Worm (Caenorhabditis elegans): ENCODE measurements around the gene F19G12.11.
A peak's percentile ranks its signal among the peaks of the same experiment; 100 is the strongest.

F19G12.11 gene

DNA sequence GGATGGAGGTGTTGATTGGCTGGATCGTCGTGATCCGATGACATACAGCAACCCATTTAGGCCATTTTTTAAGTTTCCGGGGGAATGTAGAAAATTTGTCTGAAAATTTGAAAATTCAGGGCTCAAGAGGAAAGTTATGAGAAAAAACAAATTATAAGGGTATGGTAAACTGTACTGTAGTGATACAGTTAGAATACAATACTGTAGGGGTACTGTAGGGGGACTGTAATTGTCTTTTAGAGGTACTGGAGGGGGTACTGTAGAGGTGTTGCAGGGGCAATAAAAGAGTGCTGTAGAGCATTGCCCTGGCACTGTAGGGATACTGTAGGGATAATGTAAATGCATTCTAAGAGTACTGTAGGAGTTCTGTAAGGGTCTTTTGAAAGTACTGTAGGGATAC is 38.4 kb upstream of the F19G12.11 start, which contains the start of gene D1005.6:
Gene D1005.6 (minus strand): TSS at position 101 of the 400 bp plus-strand sequence.
- TF ChIP-seq egl-27 (tag; optimal IDR thresholded peaks at IDR 0.05) = no peak
- TF ChIP-seq ztf-4 (tag; optimal IDR thresholded peaks at IDR 0.05) = no peak
- no peak for TF ChIP-seq nhr-77 (tag; optimal IDR thresholded peaks at IDR 0.05)
- no peak for TF ChIP-seq lin-39 (tag; optimal IDR thresholded peaks at IDR 0.05)
- no peak for TF ChIP-seq lin-13 (GFP tag; optimal IDR thresholded peaks at IDR 0.05)
- no peak for TF ChIP-seq ama-1 (optimal IDR thresholded peaks at IDR 0.05)

DNA sequence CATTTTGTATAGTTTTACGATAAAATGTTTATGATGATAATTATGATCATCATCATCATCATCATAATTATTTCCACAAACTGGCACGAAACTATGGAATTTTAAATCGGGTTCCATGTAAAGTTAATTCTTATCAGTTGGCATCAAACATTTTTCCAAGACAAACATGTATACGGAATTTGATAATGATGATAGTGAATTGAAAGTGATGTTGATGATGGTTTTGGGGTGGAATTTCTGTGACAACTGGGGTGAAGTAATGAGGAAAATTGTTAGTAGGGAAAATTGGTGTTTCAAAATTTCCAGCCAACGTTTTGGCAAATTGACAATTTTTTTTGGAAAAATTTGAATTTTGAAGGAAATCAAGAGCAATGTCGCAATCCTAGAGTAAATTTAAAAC is 33.4 kb upstream of the F19G12.11 start:
- TF ChIP-seq nhr-11 (tag; optimal IDR thresholded peaks at IDR 0.05) = no peak
- no peak for TF ChIP-seq ama-1 (optimal IDR thresholded peaks at IDR 0.05)

DNA sequence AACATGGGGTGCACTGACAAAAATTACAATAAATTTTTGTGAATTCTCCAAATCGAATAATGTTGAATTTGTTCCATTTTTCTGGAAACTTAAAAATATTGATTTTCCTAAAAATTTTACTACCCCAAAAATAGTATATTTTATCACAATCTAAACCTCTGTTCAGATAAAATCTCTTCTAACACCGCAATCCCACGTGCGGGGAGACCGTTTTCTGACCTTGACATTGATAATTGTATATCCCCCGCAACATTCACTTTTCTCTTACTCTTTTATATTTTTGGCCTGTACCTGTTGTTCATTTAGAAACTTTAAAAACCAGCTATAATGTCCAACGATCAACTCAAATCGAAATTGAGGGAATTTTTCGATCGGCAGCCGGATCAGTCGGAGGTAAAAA is 32.5 kb upstream of the F19G12.11 start, which contains the start of gene D1005.2:
Gene D1005.2 (plus strand): TSS at position 230 of the 400 bp plus-strand sequence.
- TF ChIP-seq lin-11 (tag; optimal IDR thresholded peaks at IDR 0.05) (no peak), sma-9 (GFP tag; optimal IDR thresholded peaks at IDR 0.05) (peak; percentile 69), sma-9 (tag; optimal IDR thresholded peaks at IDR 0.05) (no peak), mdl-1 (tag; optimal IDR thresholded peaks at IDR 0.05) (peak in 1 of 2 experiments; percentile 5), sma-3 (GFP tag; optimal IDR thresholded peaks at IDR 0.05) (peak; percentile 24), blmp-1 (tag; optimal IDR thresholded peaks at IDR 0.05; ENCODE audit: insufficient read depth) (peak; percentile 63), nhr-25 (tag; optimal IDR thresholded peaks at IDR 0.05) (peak; percentile 20), skn-1 (tag; optimal IDR thresholded peaks at IDR 0.05) (no peak), sem-4 (tag; optimal IDR thresholded peaks at IDR 0.05) (no peak), nhr-23 (tag; optimal IDR thresholded peaks at IDR 0.05) (no peak)

DNA sequence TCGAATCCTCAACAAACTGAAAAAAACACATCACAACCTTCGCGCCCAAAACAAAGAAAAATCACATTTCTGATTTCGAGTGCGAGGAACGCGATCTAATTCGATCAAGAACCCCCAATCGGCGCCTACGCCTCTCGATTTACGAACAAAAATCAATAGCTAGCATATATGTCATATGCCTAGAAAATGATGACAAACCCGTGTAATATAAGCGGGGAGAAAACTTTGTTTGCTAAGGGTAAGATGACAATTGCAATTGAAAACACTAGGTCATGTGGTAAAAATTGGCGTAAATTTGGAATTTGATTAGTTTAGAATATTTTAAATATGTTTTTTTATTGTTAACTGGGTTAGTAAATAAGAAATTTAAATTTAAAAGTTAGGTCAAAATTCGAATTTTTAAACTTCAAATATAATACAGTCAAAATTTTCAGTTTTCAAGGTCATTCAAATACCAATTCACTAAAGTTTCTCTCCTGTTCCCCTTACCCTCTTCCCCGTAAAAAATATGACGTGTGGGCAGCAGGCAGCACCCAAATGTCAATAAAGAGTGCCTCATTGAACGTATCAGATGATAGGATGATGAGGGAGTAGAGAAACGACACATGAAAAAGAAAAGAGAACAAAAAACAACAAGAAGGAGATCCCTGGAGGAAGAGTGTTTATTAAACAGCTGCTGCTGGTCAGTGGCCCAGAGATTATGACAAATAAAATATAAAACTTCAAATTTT is 30.2 kb upstream of the F19G12.11 start:
- TF ChIP-seq ceh-16 (tag; optimal IDR thresholded peaks at IDR 0.05) (no peak), ztf-1 (GFP tag; conservative IDR thresholded peaks at IDR 0.05) (no peak), ztf-11 (tag; optimal IDR thresholded peaks at IDR 0.05) (no peak), crh-2 (tag; optimal IDR thresholded peaks at IDR 0.05) (peak; percentile 78), nhr-21 (tag; optimal IDR thresholded peaks at IDR 0.05) (peak; percentile 4), nhr-10 (tag; optimal IDR thresholded peaks at IDR 0.05) (no peak), mdl-1 (tag; optimal IDR thresholded peaks at IDR 0.05) (peak in 1 of 2 experiments; percentile 21), unc-39 (tag; optimal IDR thresholded peaks at IDR 0.05) (no peak), lin-13 (GFP tag; optimal IDR thresholded peaks at IDR 0.05) (peak; percentile 21), skn-1 (tag; optimal IDR thresholded peaks at IDR 0.05) (peak; percentile 91), C34F6.9 (tag; optimal IDR thresholded peaks at IDR 0.05) (peak; percentile 36), F13H6.1 (tag; optimal IDR thresholded peaks at IDR 0.05) (peak; percentile 88), zag-1 (tag; optimal IDR thresholded peaks at IDR 0.05) (no peak), nhr-25 (tag; optimal IDR thresholded peaks at IDR 0.05) (peak; percentile 55), ztf-4 (tag; optimal IDR thresholded peaks at IDR 0.05) (peak; percentile 67), lsy-2 (tag; optimal IDR thresholded peaks at IDR 0.05) (peak in 1 of 2 experiments; percentile 58), blmp-1 (tag; optimal IDR thresholded peaks at IDR 0.05; ENCODE audit: insufficient read depth) (no peak), sem-4 (tag; optimal IDR thresholded peaks at IDR 0.05) (peak; percentile 37), Y55F3AM.14 (GFP tag; optimal IDR thresholded peaks at IDR 0.05) (peak; percentile 21), R02D3.7 (tag; optimal IDR thresholded peaks at IDR 0.05) (no peak), mbf-1 (tag; optimal IDR thresholded peaks at IDR 0.05) (no peak), sma-9 (GFP tag; optimal IDR thresholded peaks at IDR 0.05) (peak; percentile 83), sma-9 (tag; optimal IDR thresholded peaks at IDR 0.05) (no peak), ama-1 (optimal IDR thresholded peaks at IDR 0.05) (no peak), nhr-11 (tag; optimal IDR thresholded peaks at IDR 0.05) (no peak), dmd-4 (tag; optimal IDR thresholded peaks at IDR 0.05) (no peak), snpc-4 (tag; optimal IDR thresholded peaks at IDR 0.05) (no peak), nhr-237 (tag; optimal IDR thresholded peaks at IDR 0.05) (no peak), ZK546.5 (tag; optimal IDR thresholded peaks at IDR 0.05) (no peak), lin-11 (tag; optimal IDR thresholded peaks at IDR 0.05) (no peak), elt-1 (tag; optimal IDR thresholded peaks at IDR 0.05) (no peak), fos-1 (tag; optimal IDR thresholded peaks at IDR 0.05) (peak; percentile 85), peb-1 (tag; optimal IDR thresholded peaks at IDR 0.05) (no peak), unc-55 (GFP tag; optimal IDR thresholded peaks at IDR 0.05) (no peak), unc-62 (GFP tag; optimal IDR thresholded peaks at IDR 0.05) (no peak), alr-1 (tag; optimal IDR thresholded peaks at IDR 0.05) (no peak), egl-27 (tag; optimal IDR thresholded peaks at IDR 0.05) (peak; percentile 33), elt-3 (tag; optimal IDR thresholded peaks at IDR 0.05) (no peak), mab-5 (tag; optimal IDR thresholded peaks at IDR 0.05) (no peak), aly-2 (tag; optimal IDR thresholded peaks at IDR 0.05) (no peak), sma-3 (GFP tag; optimal IDR thresholded peaks at IDR 0.05) (peak; percentile 43), ceh-82 (tag; optimal IDR thresholded peaks at IDR 0.05) (no peak), lin-39 (tag; optimal IDR thresholded peaks at IDR 0.05) (no peak)

All from whole organism, L2 larva.